Fruit fly (Drosophila melanogaster) whole organism, embryonic: ENCODE data around the gene Nse4.

Experiments used
- Antp ChIP-seq: fragments of 200-800 bp; sonication (Bioruptor generic); optimal IDR thresholded peaks from 3 replicates; lab custom pipeline; 2016; ENCODE audit warnings: missing biosample characterization, missing genetic modification characterization
- Atf3 ChIP-seq: fragments of 200-800 bp; sonication (Bioruptor generic); optimal IDR thresholded peaks from 3 replicates; lab custom pipeline; 2016; ENCODE audit warnings: missing biosample characterization, missing genetic modification characterization
- B-H1 ChIP-seq: fragments of 200-800 bp; sonication (Bioruptor generic); IDR thresholded peaks from 3 replicates; pipeline ENCODE4 v1.3.6; 2022; ENCODE audit warnings: missing biosample characterization, missing genetic modification characterization
- Bgb ChIP-seq: fragments of 200-800 bp; sonication (Bioruptor generic); IDR thresholded peaks from 2 replicates; pipeline ENCODE4 v1.3.6; 2022; ENCODE audit warnings: missing biosample characterization, missing genetic modification characterization; ENCODE audit not compliant: partially characterized antibody
- Blimp-1 ChIP-seq: fragments of 200-800 bp; sonication (Bioruptor generic); optimal IDR thresholded peaks from 3 replicates; lab custom pipeline; 2018; ENCODE audit warnings: missing biosample characterization, missing genetic modification characterization, mild to moderate bottlenecking, moderate library complexity, missing genetic modification reagents
- CG13624 ChIP-seq: fragments of 200-800 bp; sonication (Bioruptor generic); optimal IDR thresholded peaks from 2 replicates; lab custom pipeline; 2016; ENCODE audit warnings: missing biosample characterization, missing genetic modification characterization
- CG14014 ChIP-seq: fragments of 200-800 bp; sonication (Bioruptor generic); IDR thresholded peaks from 2 replicates; pipeline ENCODE4 v1.3.6; 2022; ENCODE audit warnings: missing biosample characterization, missing genetic modification characterization
- CG14441 ChIP-seq: fragments of 200-800 bp; sonication (Bioruptor generic); IDR thresholded peaks from 2 replicates; pipeline ENCODE4 v1.3.6; 2022; ENCODE audit warnings: missing biosample characterization, missing genetic modification characterization
- CG15514 ChIP-seq: fragments of 200-800 bp; sonication (Bioruptor generic); optimal IDR thresholded peaks from 3 replicates; lab custom pipeline; 2017; ENCODE audit warnings: missing biosample characterization, missing genetic modification characterization, mild to moderate bottlenecking, moderate library complexity, missing genetic modification reagents
- CG17328 ChIP-seq: fragments of 200-800 bp; sonication (Bioruptor generic); IDR thresholded peaks from 2 replicates; pipeline ENCODE4 v1.3.6; 2022; ENCODE audit warnings: missing biosample characterization, missing genetic modification characterization
- CG17359 ChIP-seq: fragments of 200-800 bp; sonication (Bioruptor generic); optimal IDR thresholded peaks from 3 replicates; lab custom pipeline; 2018; ENCODE audit warnings: missing biosample characterization, mild to moderate bottlenecking, missing genetic modification characterization, moderate library complexity
- CG2129 ChIP-seq: fragments of 200-800 bp; sonication (Bioruptor generic); IDR thresholded peaks from 2 replicates; pipeline ENCODE4 v1.3.6; 2022; ENCODE audit warnings: missing biosample characterization, missing genetic modification characterization; ENCODE audit not compliant: partially characterized antibody
- CG34376 ChIP-seq: fragments of 200-800 bp; sonication (Bioruptor generic); optimal IDR thresholded peaks from 2 replicates; lab custom pipeline; 2018; ENCODE audit warnings: missing biosample characterization, mild to moderate bottlenecking, missing genetic modification characterization
- CG4404 ChIP-seq: fragments of 200-800 bp; sonication (Bioruptor generic); IDR thresholded peaks from 2 replicates; pipeline ENCODE4 v1.3.6; 2022; ENCODE audit warnings: missing biosample characterization, missing genetic modification characterization
- CG4617 ChIP-seq: fragments of 200-800 bp; sonication (Bioruptor generic); optimal IDR thresholded peaks from 3 replicates; lab custom pipeline; 2016; ENCODE audit warnings: missing biosample characterization, missing genetic modification characterization, borderline replicate concordance
- CG4854 ChIP-seq: fragments of 200-800 bp; sonication (Bioruptor generic); optimal IDR thresholded peaks from 2 replicates; lab custom pipeline; 2016; ENCODE audit warnings: missing biosample characterization, missing genetic modification characterization, inconsistent platforms
- CG6272 ChIP-seq: fragments of 200-800 bp; sonication (Bioruptor generic); IDR thresholded peaks from 2 replicates; pipeline ENCODE4 v1.3.6; 2022; ENCODE audit warnings: missing biosample characterization, missing genetic modification characterization
- CG9609 ChIP-seq: fragments of 200-800 bp; sonication (Bioruptor generic); optimal IDR thresholded peaks from 3 replicates; lab custom pipeline; 2016; ENCODE audit warnings: missing biosample characterization, missing genetic modification characterization
- CoRest ChIP-seq: fragments of 200-800 bp; sonication (Bioruptor generic); optimal IDR thresholded peaks from 3 replicates; lab custom pipeline; 2018; ENCODE audit warnings: missing biosample characterization, mild to moderate bottlenecking, missing genetic modification characterization, moderate library complexity
- Dad ChIP-seq: fragments of 200-800 bp; sonication (Bioruptor generic); optimal IDR thresholded peaks from 3 replicates; lab custom pipeline; 2016; ENCODE audit warnings: missing biosample characterization, missing genetic modification characterization
- Dbx ChIP-seq: fragments of 200-800 bp; sonication (Bioruptor generic); IDR thresholded peaks from 3 replicates; pipeline ENCODE4 v1.3.6; 2022; ENCODE audit warnings: missing biosample characterization, missing genetic modification characterization
- Doc3 ChIP-seq: fragments of 200-800 bp; sonication (Bioruptor generic); IDR thresholded peaks from 3 replicates; pipeline ENCODE4 v1.3.6; 2022; ENCODE audit warnings: missing biosample characterization, missing genetic modification characterization; ENCODE audit not compliant: partially characterized antibody
- Eip74EF ChIP-seq, 2 experiments: fragments of 200-800 bp in 1 of 2; fragments of >200 bp in 1 of 2; sonication (Bioruptor generic) in 1 of 2; optimal IDR thresholded peaks; 2 replicates each; lab custom pipeline; 2017 to 2019; ENCODE audit warnings: missing biosample characterization in 2 of 2, missing genetic modification characterization in 2 of 2, mild to moderate bottlenecking in 1 of 2, moderate library complexity in 1 of 2
- Ets65A ChIP-seq: fragments of 200-800 bp; sonication (Bioruptor generic); peaks from one replicate; lab custom pipeline; 2016; ENCODE audit warnings: missing biosample characterization, missing genetic modification characterization
- Hmx ChIP-seq: fragments of 200-800 bp; sonication (Bioruptor generic); optimal IDR thresholded peaks from 2 replicates; lab custom pipeline; 2016; ENCODE audit warnings: missing biosample characterization, missing genetic modification characterization
- Hr78 ChIP-seq, 2 experiments: fragments of 200-800 bp in 1 of 2; fragments of >200 bp in 1 of 2; sonication (Bioruptor generic) in 1 of 2; optimal IDR thresholded peaks; 2 replicates each; lab custom pipeline; 2017 to 2019; ENCODE audit warnings: missing biosample characterization in 2 of 2, missing genetic modification characterization in 2 of 2, mild to moderate bottlenecking in 1 of 2, moderate library complexity in 1 of 2
- Oli ChIP-seq: fragments of 200-800 bp; sonication (Bioruptor generic); optimal IDR thresholded peaks from 2 replicates; lab custom pipeline; 2018; ENCODE audit warnings: missing biosample characterization, mild to moderate bottlenecking, missing genetic modification characterization, moderate library complexity
- Opbp ChIP-seq: fragments of 200-800 bp; sonication (Bioruptor generic); IDR thresholded peaks from 3 replicates; pipeline ENCODE4 v1.3.6; 2022; ENCODE audit warnings: missing biosample characterization, missing genetic modification characterization; ENCODE audit not compliant: partially characterized antibody
- PHDP ChIP-seq: fragments of 200-800 bp; sonication (Bioruptor generic); optimal IDR thresholded peaks from 3 replicates; lab custom pipeline; 2018; ENCODE audit warnings: missing biosample characterization, mild to moderate bottlenecking, missing genetic modification characterization, moderate library complexity
- Rfx ChIP-seq: fragments of 200-800 bp; sonication (Bioruptor generic); IDR thresholded peaks from 2 replicates; pipeline ENCODE4 v1.3.6; 2022; ENCODE audit warnings: missing biosample characterization, missing genetic modification characterization
- Side ChIP-seq: fragments of 200-800 bp; sonication (Bioruptor generic); optimal IDR thresholded peaks from 2 replicates; lab custom pipeline; 2016; ENCODE audit warnings: missing biosample characterization, missing genetic modification characterization
- Trl ChIP-seq, 3 experiments: fragments of >200 bp in 2 of 3; fragments of 200-800 bp in 1 of 3; sonication (Bioruptor generic) in 1 of 3; optimal IDR thresholded peaks; 2 replicates in 1 of 3; 3 replicates in 2 of 3; lab custom pipeline; 2016 to 2017; ENCODE audit warnings: missing biosample characterization in 1 of 3, missing genetic modification characterization in 1 of 3
- bab2 ChIP-seq: fragments of 200-800 bp; sonication (Bioruptor generic); optimal IDR thresholded peaks from 2 replicates; lab custom pipeline; 2016; ENCODE audit warnings: missing biosample characterization, missing genetic modification characterization
- chn ChIP-seq: fragments of 200-800 bp; sonication (Bioruptor generic); optimal IDR thresholded peaks from 2 replicates; lab custom pipeline; 2016; ENCODE audit warnings: missing biosample characterization, missing genetic modification characterization
- h ChIP-seq: fragments of >200 bp; optimal IDR thresholded peaks from 2 replicates; lab custom pipeline; 2017
- hbn ChIP-seq: fragments of 200-800 bp; sonication (Bioruptor generic); IDR thresholded peaks from 2 replicates; pipeline ENCODE4 v1.3.6; 2022; ENCODE audit warnings: missing biosample characterization, missing genetic modification characterization; ENCODE audit not compliant: partially characterized antibody
- lmd ChIP-seq: fragments of 200-800 bp; sonication (Bioruptor generic); IDR thresholded peaks from 2 replicates; pipeline ENCODE4 v1.3.6; 2022; ENCODE audit warnings: missing biosample characterization, missing genetic modification characterization
- mam ChIP-seq: fragments of 200-800 bp; sonication (Bioruptor generic); optimal IDR thresholded peaks from 3 replicates; lab custom pipeline; 2016; ENCODE audit warnings: missing biosample characterization, missing genetic modification characterization
- nerfin-2 ChIP-seq: fragments of 200-800 bp; sonication (Bioruptor generic); IDR thresholded peaks from 2 replicates; pipeline ENCODE4 v1.3.6; 2022; ENCODE audit warnings: missing biosample characterization, missing genetic modification characterization; ENCODE audit not compliant: partially characterized antibody
- nom ChIP-seq: fragments of 200-800 bp; sonication (Bioruptor generic); optimal IDR thresholded peaks from 2 replicates; lab custom pipeline; 2017; ENCODE audit warnings: missing biosample characterization, missing genetic modification characterization, mild to moderate bottlenecking, moderate library complexity, missing genetic modification reagents
- odd ChIP-seq: fragments of 200-800 bp; sonication (Bioruptor generic); optimal IDR thresholded peaks from 2 replicates; lab custom pipeline; 2017; ENCODE audit warnings: missing biosample characterization, mild to moderate bottlenecking, missing genetic modification characterization
- pum ChIP-seq: fragments of 200-800 bp; sonication (Bioruptor generic); optimal IDR thresholded peaks from 2 replicates; lab custom pipeline; 2016; ENCODE audit warnings: missing biosample characterization, missing genetic modification characterization
- rib ChIP-seq: fragments of 200-800 bp; sonication (Bioruptor generic); IDR thresholded peaks from 2 replicates; pipeline ENCODE4 v1.3.6; 2022; ENCODE audit warnings: missing biosample characterization, missing genetic modification characterization
- row ChIP-seq: fragments of 200-800 bp; sonication (Bioruptor generic); IDR thresholded peaks from 3 replicates; pipeline ENCODE4 v1.3.6; 2022; ENCODE audit warnings: missing biosample characterization, missing genetic modification characterization
- tap ChIP-seq: fragments of 200-800 bp; optimal IDR thresholded peaks from 3 replicates; lab custom pipeline; 2019; ENCODE audit warnings: missing biosample characterization, mild to moderate bottlenecking, missing genetic modification characterization, moderate library complexity
- unc-4 ChIP-seq: fragments of 200-800 bp; sonication (Bioruptor generic); IDR thresholded peaks from 2 replicates; pipeline ENCODE4 v1.3.6; 2022; ENCODE audit warnings: missing biosample characterization, missing genetic modification characterization; ENCODE audit not compliant: partially characterized antibody
- usp ChIP-seq: fragments of >200 bp; optimal IDR thresholded peaks from 2 replicates; lab custom pipeline; 2017; ENCODE audit warnings: missing biosample characterization, missing genetic modification characterization
- vvl ChIP-seq: fragments of 200-800 bp; sonication (Bioruptor generic); IDR thresholded peaks from 2 replicates; pipeline ENCODE4 v1.3.6; 2022; ENCODE audit warnings: missing biosample characterization, missing genetic modification characterization
- z ChIP-seq: fragments of 200-800 bp; sonication (Bioruptor generic); IDR thresholded peaks from 3 replicates; pipeline ENCODE4 v1.3.6; 2022; ENCODE audit warnings: missing biosample characterization, missing genetic modification characterization
- zfh2 ChIP-seq: fragments of 200-800 bp; sonication (Bioruptor generic); optimal IDR thresholded peaks from 2 replicates; lab custom pipeline; 2016; ENCODE audit warnings: missing biosample characterization, missing genetic modification characterization

The Nse4 gene

DNA sequence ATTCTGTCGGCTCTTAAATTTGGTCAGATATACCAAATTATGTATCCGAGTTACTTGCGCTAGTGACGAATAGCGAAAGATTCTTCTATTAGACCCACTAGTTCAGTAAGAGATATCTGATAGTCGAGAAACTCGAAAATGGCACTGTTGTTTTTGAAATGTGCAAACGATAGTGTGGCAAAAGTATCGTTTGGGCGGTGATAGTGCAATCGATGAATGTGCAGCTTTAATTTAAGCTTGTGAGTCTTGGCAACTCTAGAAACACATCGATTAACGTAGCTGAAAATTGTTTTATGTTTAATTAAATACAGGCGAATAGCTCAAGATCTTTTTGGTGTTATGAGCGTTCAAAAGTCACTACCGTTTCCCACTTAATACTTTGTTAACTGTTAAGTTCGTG lies 1.9 kb upstream of the Nse4 start, which contains the start of gene STUB1 (continued):
- TF ChIP-seq CG4404 (GFP tag; lab: Robert Waterston, UW), result no peak
- TF ChIP-seq tap (tag; lab: Kevin White, UChicago), result no peak
- TF ChIP-seq Rfx, result peak; percentile 61
- no peak for TF ChIP-seq h (lab: Kevin White, UChicago)
- TF ChIP-seq CG4854 (GFP tag; lab: Kevin White, UChicago), result no peak
- TF ChIP-seq chn, result peak; percentile 15
- peak; percentile 48 for TF ChIP-seq CG2129
- no peak for TF ChIP-seq Eip74EF (GFP tag; optimal IDR thresholded peaks at IDR 0.05; lab: Kevin White, UChicago)
- TF ChIP-seq Atf3 (GFP tag; lab: Kevin White, UChicago), result no peak
- no peak for TF ChIP-seq B-H1
- TF ChIP-seq CG6272, result peak; percentile 31; the same call in 1 of the 2 replicates
- no peak for TF ChIP-seq CG14441 (GFP tag; lab: Robert Waterston, UW)
- TF ChIP-seq CG9609, result no peak
- peak; percentile 8 for TF ChIP-seq pum (GFP tag; lab: Kevin White, UChicago)
- peak; percentile 74 for TF ChIP-seq CG4617 (GFP tag; lab: Kevin White, UChicago)
- TF ChIP-seq CG14014 (GFP tag; lab: Robert Waterston, UW), result 0 out of 2 replicates have a peak, but pooled peaks have one; percentile 14
- peak; percentile 7 for TF ChIP-seq CG34376 (GFP tag; lab: Kevin White, UChicago)
- TF ChIP-seq Bgb, result peak; percentile 100
- peak; percentile 97 for TF ChIP-seq Doc3 (GFP tag; lab: Robert Waterston, UW)
- no peak for TF ChIP-seq CG17359 (tag; lab: Kevin White, UChicago)
- no peak for TF ChIP-seq usp (GFP tag; lab: Kevin White, UChicago)
- TF ChIP-seq rib (GFP tag; lab: Robert Waterston, UW), result peak; percentile 42; the same call in 1 of the 2 replicates
- TF ChIP-seq Antp, result peak; percentile 55
- TF ChIP-seq Dbx (GFP tag; lab: Robert Waterston, UW), result no peak; the same call in 2 of the 3 replicates
- no peak for TF ChIP-seq nom (GFP tag; lab: Kevin White, UChicago)
- peak; percentile 67 for TF ChIP-seq CG15514 (GFP tag; lab: Kevin White, UChicago)
- TF ChIP-seq nerfin-2, result peak; percentile 97
- TF ChIP-seq Dad, result peak; percentile 8
- no peak for TF ChIP-seq Oli
- peak; percentile 69 for TF ChIP-seq vvl (GFP tag; lab: Robert Waterston, UW)
- TF ChIP-seq bab2 (GFP tag; lab: Kevin White, UChicago), result no peak
- peak; percentile 52 for TF ChIP-seq CG13624 (GFP tag; lab: Kevin White, UChicago)
- peak; percentile 97 for TF ChIP-seq hbn (GFP tag; lab: Robert Waterston, UW)
- no peak for TF ChIP-seq PHDP (tag; lab: Kevin White, UChicago)
- TF ChIP-seq zfh2 (GFP tag; lab: Kevin White, UChicago), result peak; percentile 57
- TF ChIP-seq Opbp (GFP tag; lab: Robert Waterston, UW), result peak; percentile 97
- peak; percentile 77 for TF ChIP-seq row (GFP tag; lab: Robert Waterston, UW)
- TF ChIP-seq Side (GFP tag; lab: Kevin White, UChicago), result peak; percentile 4
- no peak for TF ChIP-seq odd (GFP tag; lab: Kevin White, UChicago)
- TF ChIP-seq Blimp-1 (GFP tag; lab: Kevin White, UChicago), result no peak
- peak; percentile 25 for TF ChIP-seq Ets65A
- no peak for TF ChIP-seq CG17328 (GFP tag; lab: Robert Waterston, UW)
- TF ChIP-seq CoRest, result peak; percentile 28
- TF ChIP-seq Hmx (GFP tag; lab: Kevin White, UChicago), result no peak
- peak; percentile 96 for TF ChIP-seq unc-4 (GFP tag; lab: Robert Waterston, UW)
- no peak for TF ChIP-seq lmd (GFP tag; lab: Robert Waterston, UW)
- no peak for TF ChIP-seq Trl (optimal IDR thresholded peaks at IDR 0.05; lab: Kevin White, UChicago)
- TF ChIP-seq Trl (GFP tag; optimal IDR thresholded peaks at IDR 0.05; lab: Kevin White, UChicago), result no peak
- TF ChIP-seq z, result no peak
- peak; percentile 43 for TF ChIP-seq mam
- no peak for TF ChIP-seq Hr78 (GFP tag; optimal IDR thresholded peaks at IDR 0.05; lab: Kevin White, UChicago)
